Worm (Caenorhabditis elegans) whole organism, mixed stage, embryonic: ENCODE measurements around the gene C50E3.15.

Experiments
- M03D4.4 ChIP-seq: sonication (generic microtip); optimal IDR thresholded peaks from 2 replicates; lab custom pipeline; 2017; ENCODE audit warnings: mild to moderate bottlenecking, missing genetic modification characterization, missing compliant biosample characterization
- bed-3 ChIP-seq: fragments of 200-800 bp; sonication (Bioruptor generic); optimal IDR thresholded peaks from 3 replicates; lab custom pipeline; 2018; ENCODE audit warnings: mild to moderate bottlenecking, missing genetic modification characterization, moderate library complexity, missing compliant biosample characterization
- blmp-1 ChIP-seq: fragments of 150-350 bp; optimal IDR thresholded peaks from 2 replicates; lab custom pipeline; 2014; ENCODE audit warnings: missing biosample characterization, missing genetic modification characterization
- ceh-39 ChIP-seq: fragments of 150-350 bp; optimal IDR thresholded peaks from 2 replicates; lab custom pipeline; 2014; ENCODE audit warnings: missing biosample characterization, missing genetic modification characterization
- ceh-43 ChIP-seq: fragments of 200-800 bp; sonication (Bioruptor generic); optimal IDR thresholded peaks from 2 replicates; lab custom pipeline; 2018; ENCODE audit warnings: mild to moderate bottlenecking, missing genetic modification characterization, moderate library complexity, missing compliant biosample characterization
- ceh-83 ChIP-seq: fragments of 200-800 bp; sonication (Bioruptor generic); optimal IDR thresholded peaks from 2 replicates; lab custom pipeline; 2018; ENCODE audit warnings: mild to moderate bottlenecking, missing genetic modification characterization, missing compliant biosample characterization
- ces-1 ChIP-seq: fragments of 150-350 bp; optimal IDR thresholded peaks from 2 replicates; lab custom pipeline; 2014; ENCODE audit warnings: missing biosample characterization, missing genetic modification reagents, missing genetic modification characterization
- cnd-1 ChIP-seq: fragments of 200-800 bp; sonication (Bioruptor generic); optimal IDR thresholded peaks from 2 replicates; lab custom pipeline; 2018; ENCODE audit warnings: mild to moderate bottlenecking, missing genetic modification characterization, missing compliant biosample characterization
- elt-3 ChIP-seq: fragments of 150-350 bp; optimal IDR thresholded peaks from 2 replicates; lab custom pipeline; 2014; ENCODE audit warnings: missing biosample characterization, missing genetic modification characterization
- flh-1 ChIP-seq: fragments of 200-800 bp; sonication (Bioruptor generic); optimal IDR thresholded peaks from 2 replicates; lab custom pipeline; 2018; ENCODE audit warnings: mild to moderate bottlenecking, missing genetic modification characterization, moderate library complexity, missing compliant biosample characterization
- ham-2 ChIP-seq: fragments of 200-800 bp; sonication (Bioruptor generic); optimal IDR thresholded peaks from 2 replicates; lab custom pipeline; 2018; ENCODE audit warnings: mild to moderate bottlenecking, missing genetic modification characterization, missing compliant biosample characterization
- hlh-1 ChIP-seq: fragments of 150-350 bp; optimal IDR thresholded peaks from 2 replicates; lab custom pipeline; 2014; ENCODE audit warnings: missing biosample characterization, missing genetic modification reagents, missing genetic modification characterization
- lin-13 ChIP-seq: fragments of 150-350 bp; optimal IDR thresholded peaks from 2 replicates; lab custom pipeline; 2014; ENCODE audit warnings: missing biosample characterization, missing genetic modification characterization
- lin-32 ChIP-seq: fragments of 200-800 bp; sonication (Bioruptor generic); optimal IDR thresholded peaks from 2 replicates; lab custom pipeline; 2018; ENCODE audit warnings: mild to moderate bottlenecking, missing genetic modification characterization, missing compliant biosample characterization
- lsy-2 ChIP-seq: fragments of 150-350 bp; optimal IDR thresholded peaks from 2 replicates; lab custom pipeline; 2014; ENCODE audit warnings: missing biosample characterization, missing genetic modification characterization
- mab-5 ChIP-seq: fragments of 150-350 bp; optimal IDR thresholded peaks from 2 replicates; lab custom pipeline; 2014; ENCODE audit warnings: missing biosample characterization, missing genetic modification characterization
- mep-1 ChIP-seq: fragments of 150-350 bp; optimal IDR thresholded peaks from 2 replicates; lab custom pipeline; 2017; ENCODE audit warnings: missing biosample characterization, missing genetic modification reagents, missing genetic modification characterization, inconsistent platforms
- mls-2 ChIP-seq: sonication (generic microtip); optimal IDR thresholded peaks from 2 replicates; lab custom pipeline; 2016; ENCODE audit warnings: mild to moderate bottlenecking, missing genetic modification characterization, moderate library complexity, missing compliant biosample characterization
- nhr-12 ChIP-seq: fragments of 150-350 bp; optimal IDR thresholded peaks from 2 replicates; lab custom pipeline; 2014; ENCODE audit warnings: missing biosample characterization, missing genetic modification characterization
- nhr-2 ChIP-seq: fragments of 150-350 bp; optimal IDR thresholded peaks from 2 replicates; lab custom pipeline; 2014; ENCODE audit warnings: missing biosample characterization, missing genetic modification characterization
- nhr-237 ChIP-seq: fragments of 150-350 bp; optimal IDR thresholded peaks from 2 replicates; lab custom pipeline; 2014; ENCODE audit warnings: missing biosample characterization, missing genetic modification characterization
- nhr-28 ChIP-seq: fragments of 150-350 bp; optimal IDR thresholded peaks from 2 replicates; lab custom pipeline; 2014; ENCODE audit warnings: missing biosample characterization, missing genetic modification characterization
- nhr-76 ChIP-seq: sonication (generic microtip); optimal IDR thresholded peaks from 2 replicates; lab custom pipeline; 2017; ENCODE audit warnings: missing biosample characterization, missing genetic modification characterization
- pha-4 ChIP-seq: fragments of 150-350 bp; optimal IDR thresholded peaks from 2 replicates; lab custom pipeline; 2018; ENCODE audit warnings: missing biosample characterization, missing genetic modification reagents, missing genetic modification characterization
- sem-2 ChIP-seq: fragments of 200-800 bp; sonication (Bioruptor generic); optimal IDR thresholded peaks from 2 replicates; lab custom pipeline; 2018; ENCODE audit warnings: mild to moderate bottlenecking, missing genetic modification characterization, missing compliant biosample characterization
- snpc-4 ChIP-seq: fragments of 150-350 bp; optimal IDR thresholded peaks from 2 replicates; lab custom pipeline; 2014; ENCODE audit warnings: missing biosample characterization, missing genetic modification characterization
- sptf-1 ChIP-seq: sonication (generic microtip); optimal IDR thresholded peaks from 2 replicates; lab custom pipeline; 2017; ENCODE audit warnings: mild to moderate bottlenecking, missing genetic modification characterization, moderate library complexity, missing compliant biosample characterization
- tbx-8 ChIP-seq: fragments of 200-800 bp; sonication (Bioruptor generic); optimal IDR thresholded peaks from 2 replicates; lab custom pipeline; 2018; ENCODE audit warnings: mild to moderate bottlenecking, missing genetic modification characterization, moderate library complexity, missing compliant biosample characterization
- unc-39 ChIP-seq: fragments of 150-350 bp; optimal IDR thresholded peaks from 2 replicates; lab custom pipeline; 2014; ENCODE audit warnings: missing biosample characterization, missing genetic modification characterization
- unc-62 ChIP-seq: fragments of 150-350 bp; optimal IDR thresholded peaks from 2 replicates; lab custom pipeline; 2014; ENCODE audit warnings: missing biosample characterization, missing genetic modification reagents, missing genetic modification characterization
- zip-8 ChIP-seq: fragments of 150-350 bp; optimal IDR thresholded peaks from 2 replicates; lab custom pipeline; 2014; ENCODE audit warnings: missing biosample characterization, missing genetic modification characterization
- ztf-11 ChIP-seq: fragments of 150-350 bp; optimal IDR thresholded peaks from 2 replicates; lab custom pipeline; 2014; ENCODE audit warnings: missing biosample characterization, missing genetic modification characterization

Gene C50E3.15

DNA sequence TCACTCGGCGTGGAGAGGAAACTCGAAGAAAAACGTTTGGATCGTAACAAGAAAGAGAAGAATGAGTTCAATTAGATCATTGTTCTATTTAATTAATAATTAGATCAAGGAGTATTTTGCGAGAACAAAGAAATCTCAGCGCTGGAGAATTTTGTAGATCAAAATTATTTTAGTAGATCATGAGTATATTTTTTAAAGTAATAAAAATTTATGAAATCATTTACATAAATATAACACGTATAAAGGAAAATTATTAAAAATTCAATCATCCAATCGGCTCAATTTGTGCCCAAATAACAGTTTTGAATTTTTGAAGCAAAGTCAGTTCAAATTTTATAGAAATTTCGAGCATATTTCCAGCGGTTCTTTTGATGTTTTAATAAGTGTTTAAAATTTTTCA lies 5.9 kb downstream of the C50E3.15 start, which contains the start of gene C50E3.13:
C50E3.13 (minus strand) TSS at position 101 of the 400 bp plus-strand sequence.
- TF ChIP-seq zip-8 (tag; lab: Kevin White, UChicago) (no peak), M03D4.4 (tag; lab: Kevin White, UChicago) (no peak), sptf-1 (tag; lab: Kevin White, UChicago) (no peak), ceh-43 (no peak), unc-62 (no peak), unc-39 (tag; lab: Kevin White, UChicago) (no peak), ceh-83 (GFP tag; lab: Kevin White, UChicago) (no peak), ztf-11 (no peak), ceh-39 (tag; lab: Kevin White, UChicago) (no peak), hlh-1 (tag; lab: Kevin White, UChicago) (no peak), lin-32 (GFP tag; lab: Kevin White, UChicago) (no peak), mep-1 (tag; lab: Kevin White, UChicago) (no peak), ham-2 (no peak), nhr-76 (tag; lab: Kevin White, UChicago) (no peak), pha-4 (no peak), cnd-1 (no peak), nhr-28 (tag; lab: Kevin White, UChicago) (no peak), snpc-4 (tag; lab: Kevin White, UChicago) (no peak), nhr-237 (tag; lab: Kevin White, UChicago) (no peak), lin-13 (tag; lab: Kevin White, UChicago) (no peak)

DNA sequence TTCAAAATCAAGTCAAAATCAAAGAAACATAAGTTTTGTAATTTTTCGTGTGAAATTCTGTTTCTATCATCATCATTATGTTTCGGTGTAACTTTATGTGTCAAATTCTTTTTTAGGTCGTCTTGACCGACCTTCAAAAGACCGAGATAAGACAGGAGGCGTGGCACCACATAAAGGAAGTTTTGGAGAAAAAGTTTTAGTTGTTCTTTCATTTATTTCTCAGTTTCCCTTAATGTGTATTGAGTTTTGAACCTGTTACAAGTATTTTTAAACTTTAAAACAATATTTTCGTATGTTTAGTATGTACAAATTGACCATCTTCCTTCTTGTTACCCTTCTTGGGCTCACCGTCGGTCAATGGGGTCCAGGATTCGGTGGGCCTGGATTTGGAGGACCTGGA lies 6.4 kb downstream of the C50E3.15 start, which contains the start of gene grsp-4:
grsp-4 (plus strand) TSS at position 301 of the 400 bp plus-strand sequence.
- TF ChIP-seq bed-3 (GFP tag; lab: Kevin White, UChicago) (no peak), mls-2 (tag; lab: Kevin White, UChicago) (no peak), mab-5 (tag; lab: Kevin White, UChicago) (no peak), ceh-43 (no peak), ceh-39 (tag; lab: Kevin White, UChicago) (no peak)

ce11 chrV:7626550-7626949 lies 8.3 kb downstream of the C50E3.15 start, which contains the start of gene F07C4.6:
Gene F07C4.6, plus strand, starts transcription at chrV:7626850.
- TF ChIP-seq mls-2 (tag; lab: Kevin White, UChicago) (no peak), nhr-76 (tag; lab: Kevin White, UChicago) (no peak), lin-32 (GFP tag; lab: Kevin White, UChicago) (no peak), lin-13 (tag; lab: Kevin White, UChicago) (no peak), pha-4 (no peak), ceh-83 (GFP tag; lab: Kevin White, UChicago) (no peak), unc-39 (tag; lab: Kevin White, UChicago) (no peak), snpc-4 (tag; lab: Kevin White, UChicago) (no peak), nhr-237 (tag; lab: Kevin White, UChicago) (no peak), nhr-2 (no peak), sem-2 (no peak), nhr-28 (tag; lab: Kevin White, UChicago) (no peak), M03D4.4 (tag; lab: Kevin White, UChicago) (no peak), mep-1 (tag; lab: Kevin White, UChicago) (no peak), elt-3 (tag; lab: Kevin White, UChicago) (no peak), zip-8 (tag; lab: Kevin White, UChicago) (no peak), ceh-39 (tag; lab: Kevin White, UChicago) (no peak), sptf-1 (tag; lab: Kevin White, UChicago) (no peak), tbx-8 (no peak), nhr-12 (tag; lab: Kevin White, UChicago) (no peak)

DNA sequence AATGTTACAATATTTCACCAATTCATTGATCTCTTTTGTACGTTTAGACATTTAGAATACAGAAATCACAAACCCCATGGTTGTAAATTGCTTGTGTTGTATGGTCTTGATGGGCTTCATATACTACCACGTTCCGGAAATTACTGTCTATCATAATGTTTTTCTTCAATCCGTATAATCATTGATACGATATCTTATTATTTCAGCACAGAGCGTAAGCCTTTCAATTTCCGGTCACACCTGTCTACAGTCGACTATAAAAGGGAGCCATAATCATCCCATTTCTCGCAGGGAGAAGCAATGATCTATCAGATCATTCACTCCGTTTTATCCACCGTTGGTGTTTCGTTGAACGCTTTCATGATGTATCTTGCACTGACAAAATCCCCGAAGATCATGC lies 11.3 kb downstream of the C50E3.15 start, which contains the start of gene srd-30:
srd-30 (plus strand) TSS at position 301 of the 400 bp plus-strand sequence.
- TF ChIP-seq ceh-39 (tag; lab: Kevin White, UChicago) (no peak), ces-1 (GFP tag; lab: Kevin White, UChicago) (no peak), sem-2 (no peak), M03D4.4 (tag; lab: Kevin White, UChicago) (no peak), nhr-12 (tag; lab: Kevin White, UChicago) (no peak), mep-1 (tag; lab: Kevin White, UChicago) (no peak), tbx-8 (no peak), lin-13 (tag; lab: Kevin White, UChicago) (no peak), unc-39 (tag; lab: Kevin White, UChicago) (no peak), sptf-1 (tag; lab: Kevin White, UChicago) (no peak), nhr-28 (tag; lab: Kevin White, UChicago) (no peak), lsy-2 (tag; lab: Kevin White, UChicago) (no peak), zip-8 (tag; lab: Kevin White, UChicago) (no peak), blmp-1 (no peak), flh-1 (GFP tag; lab: Kevin White, UChicago) (no peak), ceh-43 (no peak), ceh-83 (GFP tag; lab: Kevin White, UChicago) (no peak)
